Worm (Caenorhabditis elegans): ENCODE data around the gene wee-1.1.

The wee-1.1 gene

ce11 chrII:9566045-9566444 lies 17.3 kb downstream of the wee-1.1 start (continued):
- TF ChIP-seq ets-4 (tag; optimal IDR thresholded peaks at IDR 0.05) (no peak), sdc-2 (tag; optimal IDR thresholded peaks at IDR 0.05) (peak; percentile 80), madf-2 (tag; optimal IDR thresholded peaks at IDR 0.05) (peak; percentile 76), ceh-31 (tag; optimal IDR thresholded peaks at IDR 0.05) (peak; percentile 40), lim-6 (tag; optimal IDR thresholded peaks at IDR 0.05) (peak; percentile 16), hlh-6 (tag; optimal IDR thresholded peaks at IDR 0.05) (peak; percentile 93), nhr-232 (tag; optimal IDR thresholded peaks at IDR 0.05) (peak; percentile 89), ama-1 (optimal IDR thresholded peaks at IDR 0.05) (no peak), pha-4 (tag; optimal IDR thresholded peaks at IDR 0.05) (no peak), hlh-30 (tag; optimal IDR thresholded peaks at IDR 0.05; ENCODE audit: insufficient read depth) (peak; percentile 39), Y22D7AL.16 (tag; optimal IDR thresholded peaks at IDR 0.05) (peak; percentile 81), sox-2 (GFP tag; IDR thresholded peaks at IDR 0.05) (peak; percentile 76), dmd-4 (tag; optimal IDR thresholded peaks at IDR 0.05; ENCODE audit: borderline replicate concordance) (peak; percentile 42), K02D7.2 (tag; optimal IDR thresholded peaks at IDR 0.05) (peak; percentile 72), tbx-2 (tag; optimal IDR thresholded peaks at IDR 0.05) (peak; percentile 67), elt-2 (tag; optimal IDR thresholded peaks at IDR 0.05) (peak; percentile 91), syd-9 (tag; optimal IDR thresholded peaks at IDR 0.05) (peak; percentile 86), unc-55 (GFP tag; optimal IDR thresholded peaks at IDR 0.05) (no peak), fkh-10 (GFP tag; optimal IDR thresholded peaks at IDR 0.05) (no peak), hlh-15 (tag; optimal IDR thresholded peaks at IDR 0.05) (peak; percentile 77), pha-2 (tag; optimal IDR thresholded peaks at IDR 0.05) (peak; percentile 75), pat-9 (tag; optimal IDR thresholded peaks at IDR 0.05) (peak; percentile 84), ceh-22 (tag; optimal IDR thresholded peaks at IDR 0.05) (no peak), T23F11.4 (GFP tag; optimal IDR thresholded peaks at IDR 0.05) (peak; percentile 80), odd-2 (tag; optimal IDR thresholded peaks at IDR 0.05) (no peak), pax-1 (tag; optimal IDR thresholded peaks at IDR 0.05) (no peak), pag-3 (tag; optimal IDR thresholded peaks at IDR 0.05; ENCODE audit: borderline replicate concordance) (peak; percentile 68), C38D4.7 (GFP tag; optimal IDR thresholded peaks at IDR 0.05) (peak; percentile 84), nhr-11 (tag; optimal IDR thresholded peaks at IDR 0.05) (no peak), fkh-6 (tag; optimal IDR thresholded peaks at IDR 0.05) (peak; percentile 88), dve-1 (tag; optimal IDR thresholded peaks at IDR 0.05) (peak; percentile 83), unc-86 (tag; optimal IDR thresholded peaks at IDR 0.05) (peak; percentile 88), ceh-24 (tag; optimal IDR thresholded peaks at IDR 0.05) (peak; percentile 58), C08G9.2 (tag; optimal IDR thresholded peaks at IDR 0.05) (peak; percentile 72), gmeb-2 (tag; optimal IDR thresholded peaks at IDR 0.05) (peak; percentile 81), ztf-16 (tag; optimal IDR thresholded peaks at IDR 0.05) (peak; percentile 68), ceh-34 (tag; optimal IDR thresholded peaks at IDR 0.05) (peak; percentile 80), che-1 (tag; optimal IDR thresholded peaks at IDR 0.05) (peak; percentile 89), nfya-1 (tag; optimal IDR thresholded peaks at IDR 0.05) (peak; percentile 53), fax-1 (tag; optimal IDR thresholded peaks at IDR 0.05) (peak; percentile 67), ceh-19 (GFP tag; optimal IDR thresholded peaks at IDR 0.05) (peak; percentile 91), ref-2 (tag; optimal IDR thresholded peaks at IDR 0.05) (peak; percentile 85), F13H6.1 (tag; optimal IDR thresholded peaks at IDR 0.05) (peak; percentile 68)

DNA sequence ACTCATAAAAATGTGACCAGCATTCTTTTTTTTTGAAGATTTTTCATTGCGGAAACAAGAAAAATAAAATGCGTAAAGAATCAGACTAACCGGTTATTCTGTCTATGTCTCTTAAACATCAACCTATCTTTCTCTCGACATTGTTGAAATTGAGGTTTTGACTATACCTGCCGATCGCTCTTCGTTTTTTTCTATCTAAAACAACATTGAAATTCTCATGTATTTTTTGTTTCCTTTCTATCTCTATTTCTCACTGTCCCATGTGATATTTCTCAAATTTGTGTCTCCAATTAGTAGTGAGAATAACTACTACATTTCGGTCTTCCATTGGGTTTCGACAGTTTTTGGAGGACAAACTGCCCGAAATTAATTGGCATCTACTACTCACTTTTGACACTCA lies 22.5 kb downstream of the wee-1.1 start:
- TF ChIP-seq hlh-30 (tag; optimal IDR thresholded peaks at IDR 0.05; ENCODE audit: insufficient read depth), result no peak
- TF ChIP-seq tbx-7 (tag; optimal IDR thresholded peaks at IDR 0.05), result no peak
- no peak for TF ChIP-seq C38D4.7 (GFP tag; optimal IDR thresholded peaks at IDR 0.05)
- TF ChIP-seq Y22D7AL.16 (tag; optimal IDR thresholded peaks at IDR 0.05), result no peak
- TF ChIP-seq sox-2 (GFP tag; IDR thresholded peaks at IDR 0.05), result no peak
- no peak for TF ChIP-seq T23F11.4 (GFP tag; optimal IDR thresholded peaks at IDR 0.05)
- no peak for TF ChIP-seq unc-3 (GFP tag; conservative IDR thresholded peaks at IDR 0.05)
- TF ChIP-seq unc-3 (tag; optimal IDR thresholded peaks at IDR 0.05), result no peak
- no peak for TF ChIP-seq ztf-16 (tag; optimal IDR thresholded peaks at IDR 0.05)
- TF ChIP-seq npax-4 (tag; optimal IDR thresholded peaks at IDR 0.05), result no peak
- TF ChIP-seq syd-9 (tag; optimal IDR thresholded peaks at IDR 0.05), result no peak
- no peak for TF ChIP-seq ceh-31 (tag; optimal IDR thresholded peaks at IDR 0.05)
- TF ChIP-seq hlh-8 (tag; optimal IDR thresholded peaks at IDR 0.05), result no peak
- TF ChIP-seq hlh-6 (tag; optimal IDR thresholded peaks at IDR 0.05), result no peak
- TF ChIP-seq sdc-2 (tag; optimal IDR thresholded peaks at IDR 0.05), result no peak
- TF ChIP-seq C08G9.2 (tag; optimal IDR thresholded peaks at IDR 0.05), result no peak
- no peak for TF ChIP-seq mec-3 (tag; optimal IDR thresholded peaks at IDR 0.05; ENCODE audit: borderline replicate concordance)
- TF ChIP-seq unc-55 (GFP tag; optimal IDR thresholded peaks at IDR 0.05), result no peak
- TF ChIP-seq ceh-19 (GFP tag; optimal IDR thresholded peaks at IDR 0.05), result no peak
